Fruit fly (Drosophila melanogaster): ENCODE data around the gene CG17190.

The CG17190 gene

dm6 chr3R:20012688-20013087 is 616 bp downstream of the CG17190 start:
- TF ChIP-seq EcR (GFP tag; optimal IDR thresholded peaks at IDR 0.05) (no peak), pan (optimal IDR thresholded peaks at IDR 0.05) (no peak), Dll (optimal IDR thresholded peaks at IDR 0.05) (no peak), usp (GFP tag; optimal IDR thresholded peaks at IDR 0.05) (no peak), CG8478 (optimal IDR thresholded peaks at IDR 0.05) (no peak)

- no peak for TF ChIP-seq Dll (optimal IDR thresholded peaks at IDR 0.05)
- no peak for TF ChIP-seq psq (optimal IDR thresholded peaks at IDR 0.05)
- TF ChIP-seq usp (GFP tag; optimal IDR thresholded peaks at IDR 0.05): no peak
- TF ChIP-seq CG8478 (optimal IDR thresholded peaks at IDR 0.05): no peak
- no peak for TF ChIP-seq pan (optimal IDR thresholded peaks at IDR 0.05)
- TF ChIP-seq EcR (GFP tag; optimal IDR thresholded peaks at IDR 0.05): no peak
These were observed 2.4 kb downstream of the CG17190 start for dm6 chr3R:20010942-20011341.

- TF ChIP-seq pan (optimal IDR thresholded peaks at IDR 0.05): no peak
- TF ChIP-seq psq (optimal IDR thresholded peaks at IDR 0.05): peak; percentile 48
- no peak for TF ChIP-seq Dll (optimal IDR thresholded peaks at IDR 0.05)
- TF ChIP-seq usp (GFP tag; optimal IDR thresholded peaks at IDR 0.05): no peak
- no peak for TF ChIP-seq EcR (GFP tag; optimal IDR thresholded peaks at IDR 0.05)
These were observed 4.8 kb downstream of the CG17190 start, which contains the start of the genes Hs6st and MED25 for dm6 chr3R:20008372-20009051. Gene Hs6st (minus strand): TSS chr3R:20008512. Gene MED25 (plus strand): TSS chr3R:20008947.

- no peak for TF ChIP-seq EcR (GFP tag; optimal IDR thresholded peaks at IDR 0.05)
- TF ChIP-seq Dll (optimal IDR thresholded peaks at IDR 0.05): no peak
- no peak for TF ChIP-seq psq (optimal IDR thresholded peaks at IDR 0.05)
- no peak for TF ChIP-seq usp (GFP tag; optimal IDR thresholded peaks at IDR 0.05)
- TF ChIP-seq pan (optimal IDR thresholded peaks at IDR 0.05): no peak
These were observed 5.7 kb downstream of the CG17190 start for dm6 chr3R:20007399-20008285.

dm6 chr3R:20006617-20007016 is 6.7 kb downstream of the CG17190 start:
- TF ChIP-seq usp (GFP tag; optimal IDR thresholded peaks at IDR 0.05): no peak

dm6 chr3R:20004697-20005096 is 8.6 kb downstream of the CG17190 start:
- TF ChIP-seq CG8478 (optimal IDR thresholded peaks at IDR 0.05): no peak
- TF ChIP-seq pan (optimal IDR thresholded peaks at IDR 0.05): no peak
- no peak for TF ChIP-seq usp (GFP tag; optimal IDR thresholded peaks at IDR 0.05)

dm6 chr3R:20001595-20001997 is 11.7 kb downstream of the CG17190 start:
- TF ChIP-seq psq (optimal IDR thresholded peaks at IDR 0.05) (no peak), EcR (GFP tag; optimal IDR thresholded peaks at IDR 0.05) (no peak), CG8478 (optimal IDR thresholded peaks at IDR 0.05) (no peak), pan (optimal IDR thresholded peaks at IDR 0.05) (no peak), Dll (optimal IDR thresholded peaks at IDR 0.05) (no peak), usp (GFP tag; optimal IDR thresholded peaks at IDR 0.05) (no peak)

dm6 chr3R:19999474-19999873 is 13.8 kb downstream of the CG17190 start:
- TF ChIP-seq Dll (optimal IDR thresholded peaks at IDR 0.05): no peak
- peak; percentile 76 for TF ChIP-seq pan (optimal IDR thresholded peaks at IDR 0.05)
- no peak for TF ChIP-seq usp (GFP tag; optimal IDR thresholded peaks at IDR 0.05)
- TF ChIP-seq EcR (GFP tag; optimal IDR thresholded peaks at IDR 0.05): no peak
- TF ChIP-seq CG8478 (optimal IDR thresholded peaks at IDR 0.05): no peak
- TF ChIP-seq psq (optimal IDR thresholded peaks at IDR 0.05): no peak

- TF ChIP-seq psq (optimal IDR thresholded peaks at IDR 0.05): no peak
- no peak for TF ChIP-seq usp (GFP tag; optimal IDR thresholded peaks at IDR 0.05)
- no peak for TF ChIP-seq EcR (GFP tag; optimal IDR thresholded peaks at IDR 0.05)
- TF ChIP-seq pan (optimal IDR thresholded peaks at IDR 0.05): no peak
These were observed 14.9 kb downstream of the CG17190 start for dm6 chr3R:19998418-19998817.

dm6 chr3R:19997526-19998070 is 15.7 kb downstream of the CG17190 start:
- no peak for TF ChIP-seq usp (GFP tag; optimal IDR thresholded peaks at IDR 0.05)
- no peak for TF ChIP-seq CG8478 (optimal IDR thresholded peaks at IDR 0.05)
- TF ChIP-seq EcR (GFP tag; optimal IDR thresholded peaks at IDR 0.05): no peak
- TF ChIP-seq pan (optimal IDR thresholded peaks at IDR 0.05): no peak

- no peak for TF ChIP-seq CG8478 (optimal IDR thresholded peaks at IDR 0.05)
- TF ChIP-seq usp (GFP tag; optimal IDR thresholded peaks at IDR 0.05): no peak
- no peak for TF ChIP-seq Dll (optimal IDR thresholded peaks at IDR 0.05)
- no peak for TF ChIP-seq EcR (GFP tag; optimal IDR thresholded peaks at IDR 0.05)
- no peak for TF ChIP-seq pan (optimal IDR thresholded peaks at IDR 0.05)
- no peak for TF ChIP-seq psq (optimal IDR thresholded peaks at IDR 0.05)
These were observed 16.9 kb downstream of the CG17190 start for dm6 chr3R:19996433-19996832.

dm6 chr3R:19995408-19995807 is 17.9 kb downstream of the CG17190 start:
- TF ChIP-seq usp (GFP tag; optimal IDR thresholded peaks at IDR 0.05): no peak
- no peak for TF ChIP-seq Dll (optimal IDR thresholded peaks at IDR 0.05)
- TF ChIP-seq EcR (GFP tag; optimal IDR thresholded peaks at IDR 0.05): no peak
- no peak for TF ChIP-seq psq (optimal IDR thresholded peaks at IDR 0.05)
- TF ChIP-seq pan (optimal IDR thresholded peaks at IDR 0.05): no peak
- TF ChIP-seq CG8478 (optimal IDR thresholded peaks at IDR 0.05): no peak

Measured in whole organism.